Worm (Caenorhabditis elegans): Measurements from ENCODE around the gene col-142.

- TF ChIP-seq nhr-76 (tag; optimal IDR thresholded peaks at IDR 0.05) (no peak), mep-1 (tag; optimal IDR thresholded peaks at IDR 0.05) (no peak), drap-1 (GFP tag; optimal IDR thresholded peaks at IDR 0.05) (no peak), unc-62 (GFP tag; optimal IDR thresholded peaks at IDR 0.05) (no peak), nhr-28 (tag; optimal IDR thresholded peaks at IDR 0.05) (no peak), elt-3 (tag; optimal IDR thresholded peaks at IDR 0.05) (no peak)
Observed at ce11 chrV:6835242-6835641, 4.3 kb downstream of the col-142 start, which contains the start of the genes T15B7.14 and col-143.
